Fruit fly (Drosophila melanogaster): ENCODE measurements around the gene CG14050.

- TF ChIP-seq CG6689 (GFP tag; IDR thresholded peaks at IDR 0.05) (peak; percentile 91), Dfd (GFP tag; optimal IDR thresholded peaks at IDR 0.05) (no peak), tna (GFP tag; IDR thresholded peaks at IDR 0.05; ENCODE audit: partially characterized antibody) (0 out of 2 replicates have a peak, but pooled peaks have one; percentile 43), CG9797 (GFP tag; optimal IDR thresholded peaks at IDR 0.05) (peak; percentile 11), CG5180 (GFP tag; optimal IDR thresholded peaks at IDR 0.05) (peak; percentile 87), CG4854 (GFP tag; optimal IDR thresholded peaks at IDR 0.05) (peak; percentile 73), kah (GFP tag; optimal IDR thresholded peaks at IDR 0.05) (peak; percentile 89), ro (GFP tag; IDR thresholded peaks at IDR 0.05) (no peak; the same call in 1 of the 2 replicates), CG18262 (tag; optimal IDR thresholded peaks at IDR 0.05) (peak; percentile 95), usp (GFP tag; optimal IDR thresholded peaks at IDR 0.05) (no peak)
Observed at dm6 chrX:2293294-2293988, 32.6 kb downstream of the CG14050 start, which contains the start of gene CG2865.
